Worm (Caenorhabditis elegans) whole organism, L1 larva: ENCODE measurements around the gene Y82E9BL.18.
A peak's percentile ranks its signal among the peaks of the same experiment; 100 is the strongest.
"Not testable (repeated sequence)": the region's sequence is repeated elsewhere in the genome, so short reads cannot be mapped to it uniquely, and the experiment has no call there.

Source experiments
- Y116A8C.19 ChIP-seq: sonication (generic microtip); optimal IDR thresholded peaks from 2 replicates; lab custom pipeline; 2016; ENCODE audit warnings: missing compliant biosample characterization, missing genetic modification characterization, borderline replicate concordance
- alr-1 ChIP-seq: fragments of 200-800 bp; sonication (Bioruptor generic); optimal IDR thresholded peaks from 2 replicates; lab custom pipeline; 2018; ENCODE audit warnings: borderline replicate concordance, mild to moderate bottlenecking, missing genetic modification characterization, missing compliant biosample characterization
- aly-2 ChIP-seq: fragments of 150-350 bp; optimal IDR thresholded peaks from 2 replicates; lab custom pipeline; 2014; ENCODE audit warnings: missing biosample characterization, missing genetic modification characterization
- blmp-1 ChIP-seq: fragments of 150-350 bp; optimal IDR thresholded peaks from 2 replicates; lab custom pipeline; 2014; ENCODE audit warnings: missing biosample characterization, missing genetic modification characterization
- ceh-63 ChIP-seq: fragments of 200-800 bp; sonication (Bioruptor generic); optimal IDR thresholded peaks from 2 replicates; lab custom pipeline; 2018; ENCODE audit warnings: mild to moderate bottlenecking, missing genetic modification characterization, missing compliant biosample characterization
- ceh-90 ChIP-seq: sonication (generic microtip); optimal IDR thresholded peaks from 2 replicates; lab custom pipeline; 2016; ENCODE audit warnings: missing genetic modification characterization, missing compliant biosample characterization
- efl-1 ChIP-seq, 4 experiments: fragments of 150-350 bp; optimal IDR thresholded peaks in 3 of 4; peaks in 1 of 4; 1 replicate in 1 of 4; 2 replicates in 3 of 4; lab custom pipeline; 2014; ENCODE audit warnings: missing biosample characterization in 2 of 4, missing genetic modification characterization in 2 of 4, missing genetic modification reagents in 2 of 4
- elt-3 ChIP-seq, 6 experiments: fragments of 150-350 bp in 1 of 6; sonication (generic microtip); optimal IDR thresholded peaks; 2 replicates each; lab custom pipeline; 2017 to 2018; ENCODE audit warnings: missing biosample characterization in 6 of 6, missing genetic modification characterization in 6 of 6, inconsistent platforms in 1 of 6
- ets-5 ChIP-seq: fragments of 200-800 bp; sonication (Bioruptor generic); IDR thresholded peaks from 2 replicates; pipeline ENCODE4 v1.3.6; 2022; ENCODE audit warnings: missing genetic modification characterization, missing compliant biosample characterization
- irx-1 ChIP-seq: sonication (generic microtip); optimal IDR thresholded peaks from 2 replicates; lab custom pipeline; 2016; ENCODE audit warnings: missing genetic modification characterization, missing compliant biosample characterization
- lin-14 ChIP-seq: fragments of 200-800 bp; sonication (Bioruptor generic); optimal IDR thresholded peaks from 2 replicates; lab custom pipeline; 2018; ENCODE audit warnings: mild to moderate bottlenecking, missing genetic modification characterization, moderate library complexity, missing compliant biosample characterization
- lin-15B ChIP-seq: fragments of 150-350 bp; sonication (generic microtip); optimal IDR thresholded peaks from 3 replicates; lab custom pipeline; 2014; ENCODE audit warnings: missing biosample characterization, missing genetic modification characterization
- lin-35 ChIP-seq, 2 experiments: fragments of 150-350 bp; optimal IDR thresholded peaks; 2 replicates each; lab custom pipeline; 2014; ENCODE audit warnings: missing biosample characterization in 2 of 2, missing genetic modification characterization in 2 of 2, missing genetic modification reagents in 2 of 2
- mab-9 ChIP-seq: fragments of 200-800 bp; sonication (Bioruptor generic); IDR thresholded peaks from 2 replicates; pipeline ENCODE4 v1.3.6; 2022; ENCODE audit warnings: missing genetic modification reagents, missing genetic modification characterization, missing compliant biosample characterization
- mdl-1 ChIP-seq, 2 experiments: fragments of 150-350 bp; optimal IDR thresholded peaks; 2 replicates each; lab custom pipeline; 2014 to 2017; ENCODE audit warnings: missing biosample characterization in 2 of 2, missing genetic modification characterization in 2 of 2, inconsistent platforms in 1 of 2
- nhr-11 ChIP-seq: fragments of 150-350 bp; optimal IDR thresholded peaks from 2 replicates; lab custom pipeline; 2014; ENCODE audit warnings: missing biosample characterization, missing genetic modification characterization
- nhr-12 ChIP-seq: sonication (generic microtip); optimal IDR thresholded peaks from 2 replicates; lab custom pipeline; 2017; ENCODE audit warnings: missing biosample characterization, missing genetic modification characterization
- nhr-19 ChIP-seq: fragments of 200-800 bp; sonication (Bioruptor generic); conservative IDR thresholded peaks from 2 replicates; pipeline ENCODE4 v1.3.6; 2022; ENCODE audit warnings: missing genetic modification characterization, missing compliant biosample characterization
- nhr-28 ChIP-seq: fragments of 150-350 bp; optimal IDR thresholded peaks from 2 replicates; lab custom pipeline; 2014; ENCODE audit warnings: missing biosample characterization, missing genetic modification characterization
- nhr-76 ChIP-seq: sonication (generic microtip); optimal IDR thresholded peaks from 2 replicates; lab custom pipeline; 2017; ENCODE audit warnings: missing biosample characterization, missing genetic modification characterization
- nhr-84 ChIP-seq: sonication (generic microtip); optimal IDR thresholded peaks from 2 replicates; lab custom pipeline; 2017; ENCODE audit warnings: missing biosample characterization, missing genetic modification characterization
- nhr-90 ChIP-seq: sonication (generic microtip); optimal IDR thresholded peaks from 2 replicates; lab custom pipeline; 2016; ENCODE audit warnings: mild to moderate bottlenecking, missing genetic modification characterization, missing compliant biosample characterization; ENCODE audit not compliant: poor library complexity
- pag-3 ChIP-seq: sonication (generic microtip); optimal IDR thresholded peaks from 2 replicates; lab custom pipeline; 2017; ENCODE audit warnings: missing genetic modification characterization, mild to moderate bottlenecking, missing compliant biosample characterization, antibody characterized with exemption, borderline replicate concordance; ENCODE audit not compliant: insufficient read depth
- pqm-1 ChIP-seq: sonication (generic microtip); optimal IDR thresholded peaks from 3 replicates; lab custom pipeline; 2017; ENCODE audit warnings: missing biosample characterization, missing genetic modification characterization
- skn-1 ChIP-seq: fragments of 150-350 bp; optimal IDR thresholded peaks from 2 replicates; lab custom pipeline; 2014; ENCODE audit warnings: missing biosample characterization, missing genetic modification characterization
- sptf-1 ChIP-seq: fragments of 150-350 bp; optimal IDR thresholded peaks from 2 replicates; lab custom pipeline; 2014; ENCODE audit warnings: missing biosample characterization, missing genetic modification characterization
- swsn-7 ChIP-seq: sonication (generic microtip); optimal IDR thresholded peaks from 2 replicates; lab custom pipeline; 2016; ENCODE audit warnings: missing genetic modification characterization, missing compliant biosample characterization
- unc-130 ChIP-seq: fragments of 150-350 bp; optimal IDR thresholded peaks from 2 replicates; lab custom pipeline; 2017; ENCODE audit warnings: missing biosample characterization, missing genetic modification characterization, inconsistent platforms
- unc-30 ChIP-seq: sonication (generic microtip); optimal IDR thresholded peaks from 2 replicates; lab custom pipeline; 2017; ENCODE audit warnings: missing biosample characterization, missing genetic modification characterization
- unc-62 ChIP-seq: fragments of 150-350 bp; optimal IDR thresholded peaks from 2 replicates; lab custom pipeline; 2014; ENCODE audit warnings: missing biosample characterization, missing genetic modification reagents, missing genetic modification characterization
- unc-98 ChIP-seq: fragments of 200-800 bp; sonication (Bioruptor generic); IDR thresholded peaks from 2 replicates; pipeline ENCODE4 v1.3.6; 2022; ENCODE audit warnings: missing genetic modification characterization, missing compliant biosample characterization
- ztf-11 ChIP-seq, 2 experiments: sonication (generic microtip); optimal IDR thresholded peaks; 2 replicates each; lab custom pipeline; 2016 to 2017; ENCODE audit warnings: missing genetic modification characterization in 2 of 2, missing biosample characterization in 1 of 2, missing compliant biosample characterization in 1 of 2

The Y82E9BL.18 gene

ce11 chrIII:1355320-1355719 is 28.7 kb downstream of the Y82E9BL.18 start, which contains the start of gene Y82E9BL.1:
Y82E9BL.1 (minus strand) TSS chrIII:1355420.
- TF ChIP-seq aly-2 (tag; lab: Kevin White, UChicago) (no peak), lin-35 (GFP tag; optimal IDR thresholded peaks at IDR 0.05; lab: Kevin White, UChicago) (no peak), sptf-1 (tag; lab: Kevin White, UChicago) (no peak), nhr-84 (tag; lab: Kevin White, UChicago) (no peak), unc-98 (GFP tag; lab: Robert Waterston, UW) (no peak), ets-5 (GFP tag; lab: Robert Waterston, UW) (no peak), unc-130 (tag; lab: Kevin White, UChicago) (no peak), unc-30 (no peak), ceh-90 (tag; lab: Kevin White, UChicago) (no peak), pag-3 (no peak), skn-1 (tag; lab: Kevin White, UChicago) (no peak)

- not testable (repeated sequence) for TF ChIP-seq nhr-12 (tag; lab: Kevin White, UChicago); nhr-76 (tag; lab: Kevin White, UChicago); nhr-19 (GFP tag; lab: Robert Waterston, UW)
Measured at ce11 chrIII:1357973-1358372, 31.4 kb downstream of the Y82E9BL.18 start, which contains the start of gene Y82E9BR.8. Y82E9BR.8 (minus strand) TSS chrIII:1358073.

- TF ChIP-seq Y116A8C.19 (tag; lab: Kevin White, UChicago): no peak
- no peak for TF ChIP-seq alr-1 (tag; lab: Kevin White, UChicago)
- TF ChIP-seq ztf-11 (tag; optimal IDR thresholded peaks at IDR 0.05; lab: Kevin White, UChicago): no peak
- no peak for TF ChIP-seq blmp-1
- TF ChIP-seq mdl-1 (tag; optimal IDR thresholded peaks at IDR 0.05; lab: Kevin White, UChicago): no peak
Measured at ce11 chrIII:1359669-1360068, 33.1 kb downstream of the Y82E9BL.18 start, which contains the start of gene Y82E9BR.9. Y82E9BR.9 (minus strand) TSS chrIII:1359769.

ce11 chrIII:1372563-1372962 is 46.0 kb downstream of the Y82E9BL.18 start:
- no peak for TF ChIP-seq mab-9
- no peak for TF ChIP-seq ceh-63 (GFP tag; lab: Kevin White, UChicago)
- TF ChIP-seq blmp-1: no peak

ce11 chrIII:1374355-1374807 is 47.8 kb downstream of the Y82E9BL.18 start, which contains the start of gene Y82E9BR.20:
Y82E9BR.20 (plus strand) TSS chrIII:1374405.
- TF ChIP-seq pqm-1 (no peak), swsn-7 (no peak), irx-1 (tag; lab: Kevin White, UChicago) (no peak), efl-1 (optimal IDR thresholded peaks at IDR 0.05; lab: Kevin White, UChicago) (no peak), efl-1 (GFP tag; optimal IDR thresholded peaks at IDR 0.05 in 1 of 2; lab: Kevin White, UChicago) (peak in 1 of 2 experiments; percentile 13), nhr-28 (tag; lab: Kevin White, UChicago) (no peak)

ce11 chrIII:1375491-1375890 is 48.9 kb downstream of the Y82E9BL.18 start, which contains the start of gene Y82E9BR.10:
Y82E9BR.10 (minus strand) TSS chrIII:1375591.
- not testable (repeated sequence) for TF ChIP-seq elt-3 (tag; optimal IDR thresholded peaks at IDR 0.05; lab: Kevin White, UChicago); nhr-11; lin-14 (GFP tag; lab: Kevin White, UChicago)

- TF ChIP-seq unc-62 (GFP tag; lab: Kevin White, UChicago); nhr-90; lin-15B (tag; lab: Kevin White, UChicago): not testable (repeated sequence)
Measured at ce11 chrIII:1377903-1378302, 51.3 kb downstream of the Y82E9BL.18 start, which contains the start of gene pals-40. pals-40 (minus strand) TSS chrIII:1378003.
